Fruit fly (Drosophila melanogaster) whole organism, embryonic: ENCODE results near the gene CG31743.
A peak's percentile ranks its signal among the peaks of the same experiment; 100 is the strongest.

Experiments used
- CG12155 ChIP-seq: fragments of 200-800 bp; sonication (Bioruptor generic); optimal IDR thresholded peaks from 3 replicates; lab custom pipeline; 2016; ENCODE audit warnings: missing biosample characterization, missing genetic modification characterization
- CG12236 ChIP-seq: fragments of 200-800 bp; sonication (Bioruptor generic); optimal IDR thresholded peaks from 2 replicates; lab custom pipeline; 2016; ENCODE audit warnings: missing biosample characterization, missing genetic modification characterization
- CG1233 ChIP-seq: fragments of 200-800 bp; sonication (Bioruptor generic); optimal IDR thresholded peaks from 4 replicates; lab custom pipeline; 2018; ENCODE audit warnings: missing biosample characterization, mild to moderate bottlenecking, missing genetic modification characterization
- CG13123 ChIP-seq: fragments of 200-800 bp; sonication (Bioruptor generic); optimal IDR thresholded peaks from 2 replicates; lab custom pipeline; 2016; ENCODE audit warnings: missing biosample characterization, missing genetic modification characterization
- CG13287 ChIP-seq: fragments of 200-800 bp; sonication (Bioruptor generic); IDR thresholded peaks from 2 replicates; pipeline ENCODE4 v1.3.6; 2022; ENCODE audit warnings: missing biosample characterization, missing genetic modification characterization; ENCODE audit not compliant: partially characterized antibody
- CG13424 ChIP-seq: fragments of 200-800 bp; sonication (Bioruptor generic); optimal IDR thresholded peaks from 2 replicates; lab custom pipeline; 2019; ENCODE audit warnings: missing biosample characterization, mild to moderate bottlenecking, missing genetic modification characterization, moderate library complexity
- CG15269 ChIP-seq: fragments of 200-800 bp; sonication (Bioruptor generic); optimal IDR thresholded peaks from 2 replicates; lab custom pipeline; 2018; ENCODE audit warnings: missing biosample characterization, mild to moderate bottlenecking, missing genetic modification characterization, moderate library complexity
- CG17829 ChIP-seq: fragments of 200-800 bp; optimal IDR thresholded peaks from 2 replicates; lab custom pipeline; 2019; ENCODE audit warnings: missing biosample characterization, mild to moderate bottlenecking, missing genetic modification characterization, moderate library complexity
- CG1832 ChIP-seq: fragments of 200-800 bp; sonication (Bioruptor generic); optimal IDR thresholded peaks from 2 replicates; lab custom pipeline; 2017; ENCODE audit warnings: missing biosample characterization, mild to moderate bottlenecking, missing genetic modification characterization, inconsistent platforms
- CG2202 ChIP-seq: fragments of 200-800 bp; sonication (Bioruptor generic); optimal IDR thresholded peaks from 2 replicates; lab custom pipeline; 2018; ENCODE audit warnings: missing biosample characterization, mild to moderate bottlenecking, missing genetic modification characterization
- CG3065 ChIP-seq: fragments of 200-800 bp; sonication (Bioruptor generic); optimal IDR thresholded peaks from 2 replicates; lab custom pipeline; 2016; ENCODE audit warnings: missing biosample characterization, missing genetic modification characterization
- CG33557 ChIP-seq: fragments of 200-800 bp; sonication (Bioruptor generic); optimal IDR thresholded peaks from 2 replicates; lab custom pipeline; 2019; ENCODE audit warnings: missing biosample characterization, mild to moderate bottlenecking, missing genetic modification characterization, moderate library complexity
- CG6854 ChIP-seq: fragments of 200-800 bp; sonication (Bioruptor generic); optimal IDR thresholded peaks from 3 replicates; lab custom pipeline; 2017; ENCODE audit warnings: missing biosample characterization, mild to moderate bottlenecking, missing genetic modification characterization
- CG7357 ChIP-seq: fragments of 200-800 bp; sonication (Bioruptor generic); IDR thresholded peaks from 3 replicates; pipeline ENCODE4 v1.3.6; 2022; ENCODE audit warnings: missing biosample characterization, missing genetic modification characterization
- CG8089 ChIP-seq: fragments of 200-800 bp; sonication (Bioruptor generic); optimal IDR thresholded peaks from 3 replicates; lab custom pipeline; 2016; ENCODE audit warnings: missing biosample characterization, missing genetic modification characterization
- CG8281 ChIP-seq: fragments of 200-800 bp; sonication (Bioruptor generic); optimal IDR thresholded peaks from 2 replicates; lab custom pipeline; 2018; ENCODE audit warnings: missing biosample characterization, mild to moderate bottlenecking, missing genetic modification characterization, moderate library complexity
- D ChIP-seq, 2 experiments: fragments of 200-800 bp in 1 of 2; fragments of >200 bp in 1 of 2; sonication (Bioruptor generic) in 1 of 2; optimal IDR thresholded peaks; 2 replicates in 1 of 2; 3 replicates in 1 of 2; lab custom pipeline; 2017; ENCODE audit warnings: mild to moderate bottlenecking in 1 of 2, missing biosample characterization in 1 of 2, missing genetic modification characterization in 1 of 2, missing genetic modification reagents in 1 of 2
- ERR ChIP-seq: fragments of 200-800 bp; sonication (Bioruptor generic); optimal IDR thresholded peaks from 2 replicates; lab custom pipeline; 2016; ENCODE audit warnings: missing biosample characterization, missing genetic modification characterization
- Fer1 ChIP-seq: fragments of 200-800 bp; sonication (Bioruptor generic); optimal IDR thresholded peaks from 2 replicates; lab custom pipeline; 2017; ENCODE audit warnings: missing biosample characterization, mild to moderate bottlenecking, missing genetic modification characterization
- Fer3 ChIP-seq: fragments of 200-800 bp; sonication (Bioruptor generic); optimal IDR thresholded peaks from 2 replicates; lab custom pipeline; 2018; ENCODE audit warnings: missing biosample characterization, mild to moderate bottlenecking, missing genetic modification characterization, moderate library complexity
- Optix ChIP-seq: fragments of 200-800 bp; sonication (Bioruptor generic); IDR thresholded peaks from 3 replicates; pipeline ENCODE4 v1.3.6; 2022; ENCODE audit warnings: missing biosample characterization, missing genetic modification characterization
- Rx ChIP-seq: fragments of 200-800 bp; sonication (Bioruptor generic); IDR thresholded peaks from 2 replicates; pipeline ENCODE4 v1.3.6; 2022; ENCODE audit warnings: missing biosample characterization, missing genetic modification characterization
- Stat92E ChIP-seq, 3 experiments: fragments of >200 bp in 2 of 3; fragments of 200-800 bp in 1 of 3; sonication (Bioruptor generic) in 1 of 3; optimal IDR thresholded peaks; 2 replicates each; lab custom pipeline; 2017 to 2019; ENCODE audit warnings: missing biosample characterization in 3 of 3, missing genetic modification characterization in 3 of 3, mild to moderate bottlenecking in 1 of 3, moderate library complexity in 1 of 3
- Tbp ChIP-seq: fragments of >200 bp; optimal IDR thresholded peaks from 2 replicates; lab custom pipeline; 2018; ENCODE audit warnings: missing biosample characterization, missing genetic modification characterization
- ase ChIP-seq: fragments of 200-800 bp; sonication (Bioruptor generic); IDR thresholded peaks from 3 replicates; pipeline ENCODE4 v1.3.6; 2022; ENCODE audit warnings: missing biosample characterization, missing genetic modification characterization
- bab2 ChIP-seq: fragments of 200-800 bp; sonication (Bioruptor generic); optimal IDR thresholded peaks from 2 replicates; lab custom pipeline; 2016; ENCODE audit warnings: missing biosample characterization, missing genetic modification characterization
- bbx ChIP-seq: fragments of 200-800 bp; sonication (Bioruptor generic); IDR thresholded peaks from 2 replicates; pipeline ENCODE4 v1.3.6; 2022; ENCODE audit warnings: missing biosample characterization, missing genetic modification characterization; ENCODE audit not compliant: partially characterized antibody
- chinmo ChIP-seq: fragments of 200-800 bp; sonication (Bioruptor generic); IDR thresholded peaks from 4 replicates; pipeline ENCODE4 v1.3.6; 2022; ENCODE audit warnings: missing biosample characterization, missing genetic modification characterization; ENCODE audit not compliant: partially characterized antibody
- cwo ChIP-seq: fragments of 200-800 bp; sonication (Bioruptor generic); optimal IDR thresholded peaks from 3 replicates; lab custom pipeline; 2017; ENCODE audit warnings: missing biosample characterization, missing genetic modification characterization, mild to moderate bottlenecking, moderate library complexity, missing genetic modification reagents
- dati ChIP-seq: fragments of 200-800 bp; sonication (Bioruptor generic); IDR thresholded peaks from 2 replicates; pipeline ENCODE4 v1.3.6; 2022; ENCODE audit warnings: missing biosample characterization, missing genetic modification characterization
- dmrt11E ChIP-seq: fragments of 200-800 bp; sonication (Bioruptor generic); optimal IDR thresholded peaks from 3 replicates; lab custom pipeline; 2018; ENCODE audit warnings: missing biosample characterization, mild to moderate bottlenecking, missing genetic modification characterization, moderate library complexity
- fd96Cb ChIP-seq: fragments of 200-800 bp; sonication (Bioruptor generic); optimal IDR thresholded peaks from 2 replicates; lab custom pipeline; 2018; ENCODE audit warnings: missing biosample characterization, mild to moderate bottlenecking, missing genetic modification characterization, moderate library complexity
- gce ChIP-seq: fragments of 200-800 bp; sonication (Bioruptor generic); IDR thresholded peaks from 3 replicates; pipeline ENCODE4 v1.3.6; 2022; ENCODE audit warnings: missing biosample characterization, missing genetic modification characterization
- gfzf ChIP-seq: fragments of 200-800 bp; sonication (Bioruptor generic); optimal IDR thresholded peaks from 2 replicates; lab custom pipeline; 2016; ENCODE audit warnings: missing biosample characterization, mild to moderate bottlenecking, missing genetic modification characterization, moderate library complexity
- gt ChIP-seq: fragments of 200-800 bp; sonication (Bioruptor generic); IDR thresholded peaks from 2 replicates; pipeline ENCODE4 v1.3.6; 2022; ENCODE audit warnings: missing biosample characterization, missing genetic modification characterization
- h ChIP-seq: fragments of >200 bp; optimal IDR thresholded peaks from 2 replicates; lab custom pipeline; 2017
- hbn ChIP-seq: fragments of 200-800 bp; sonication (Bioruptor generic); IDR thresholded peaks from 2 replicates; pipeline ENCODE4 v1.3.6; 2022; ENCODE audit warnings: missing biosample characterization, missing genetic modification characterization; ENCODE audit not compliant: partially characterized antibody
- inv ChIP-seq: fragments of 200-800 bp; sonication (Bioruptor generic); IDR thresholded peaks from 2 replicates; pipeline ENCODE4 v1.3.6; 2022; ENCODE audit warnings: missing biosample characterization, missing genetic modification characterization; ENCODE audit not compliant: partially characterized antibody
- jigr1 ChIP-seq: fragments of 200-800 bp; sonication (Bioruptor generic); IDR thresholded peaks from 3 replicates; pipeline ENCODE4 v1.3.6; 2022; ENCODE audit warnings: missing biosample characterization, missing genetic modification characterization
- maf-S ChIP-seq: fragments of 200-800 bp; sonication (Bioruptor generic); optimal IDR thresholded peaks from 2 replicates; lab custom pipeline; 2016; ENCODE audit warnings: missing biosample characterization, missing genetic modification characterization
- mld ChIP-seq: fragments of 200-800 bp; sonication (Bioruptor generic); IDR thresholded peaks from 3 replicates; pipeline ENCODE4 v1.3.6; 2022; ENCODE audit warnings: missing biosample characterization, missing genetic modification characterization; ENCODE audit not compliant: partially characterized antibody
- nerfin-2 ChIP-seq: fragments of 200-800 bp; sonication (Bioruptor generic); IDR thresholded peaks from 2 replicates; pipeline ENCODE4 v1.3.6; 2022; ENCODE audit warnings: missing biosample characterization, missing genetic modification characterization; ENCODE audit not compliant: partially characterized antibody
- nom ChIP-seq: fragments of 200-800 bp; sonication (Bioruptor generic); optimal IDR thresholded peaks from 2 replicates; lab custom pipeline; 2017; ENCODE audit warnings: missing biosample characterization, missing genetic modification characterization, mild to moderate bottlenecking, moderate library complexity, missing genetic modification reagents
- pb ChIP-seq: fragments of 200-800 bp; sonication (Bioruptor generic); optimal IDR thresholded peaks from 3 replicates; lab custom pipeline; 2016; ENCODE audit warnings: missing biosample characterization, missing genetic modification characterization
- pros ChIP-seq: fragments of 200-800 bp; sonication (Bioruptor generic); optimal IDR thresholded peaks from 3 replicates; lab custom pipeline; 2019; ENCODE audit warnings: missing biosample characterization, mild to moderate bottlenecking, missing genetic modification characterization, moderate library complexity
- psq ChIP-seq: fragments of 200-800 bp; sonication (Bioruptor generic); optimal IDR thresholded peaks from 2 replicates; lab custom pipeline; 2017; ENCODE audit warnings: missing biosample characterization, missing genetic modification characterization
- pzg ChIP-seq: fragments of 200-800 bp; sonication (Bioruptor generic); optimal IDR thresholded peaks from 3 replicates; lab custom pipeline; 2018; ENCODE audit warnings: missing biosample characterization, mild to moderate bottlenecking, missing genetic modification characterization, moderate library complexity
- sens-2 ChIP-seq: fragments of 200-800 bp; sonication (Bioruptor generic); IDR thresholded peaks from 2 replicates; pipeline ENCODE4 v1.3.6; 2022; ENCODE audit warnings: missing biosample characterization, missing genetic modification characterization
- tna ChIP-seq: fragments of 200-800 bp; sonication (Bioruptor generic); IDR thresholded peaks from 2 replicates; pipeline ENCODE4 v1.3.6; 2022; ENCODE audit warnings: missing biosample characterization, missing genetic modification characterization; ENCODE audit not compliant: partially characterized antibody
- twi ChIP-seq: fragments of 200-800 bp; optimal IDR thresholded peaks from 2 replicates; lab custom pipeline; 2019; ENCODE audit warnings: missing biosample characterization, mild to moderate bottlenecking, missing genetic modification characterization, moderate library complexity

The CG31743 gene

DNA sequence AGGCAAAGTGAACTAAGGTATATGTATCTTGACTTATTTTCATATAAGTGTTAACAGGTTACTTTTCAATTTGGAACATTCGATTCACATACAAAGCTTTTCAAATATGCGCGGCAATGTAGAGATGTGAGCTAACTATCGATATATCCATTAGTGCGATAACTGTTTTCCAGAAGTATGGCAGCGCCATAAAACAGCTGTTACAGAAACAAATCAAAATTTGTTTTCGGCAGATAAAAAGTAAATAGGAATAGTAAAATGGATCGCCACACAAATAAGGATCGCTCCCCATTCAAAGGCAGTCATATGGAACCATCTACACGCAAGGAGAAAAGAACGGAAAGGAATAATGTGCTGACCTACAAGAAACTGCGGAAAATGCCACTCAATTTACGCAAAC lies at the start of gene CG31743, which contains the start of the genes CG32832 and CG34313 (continued):
- TF ChIP-seq bbx, result peak; percentile 80
- no peak for TF ChIP-seq CG15269 (tag; lab: Kevin White, UChicago)
- no peak for TF ChIP-seq jigr1
- peak; percentile 86 for TF ChIP-seq pzg (GFP tag; lab: Kevin White, UChicago)
- TF ChIP-seq nerfin-2 (GFP tag; lab: Robert Waterston, UW), result no peak
- peak; percentile 79 for TF ChIP-seq hbn (GFP tag; lab: Robert Waterston, UW)
- no peak for TF ChIP-seq twi (tag; lab: Kevin White, UChicago)
- no peak for TF ChIP-seq CG12155 (GFP tag; lab: Kevin White, UChicago)
- no peak for TF ChIP-seq sens-2 (GFP tag; lab: Robert Waterston, UW)
- TF ChIP-seq CG3065 (GFP tag; lab: Kevin White, UChicago), result no peak
- TF ChIP-seq tna, result no peak
- TF ChIP-seq psq, result no peak
- TF ChIP-seq Tbp (GFP tag; lab: Kevin White, UChicago), result no peak
- TF ChIP-seq bab2 (GFP tag; lab: Kevin White, UChicago), result no peak
- no peak for TF ChIP-seq mld
- no peak for TF ChIP-seq maf-S (GFP tag; lab: Kevin White, UChicago)
- no peak for TF ChIP-seq h (lab: Kevin White, UChicago)
- no peak for TF ChIP-seq D (optimal IDR thresholded peaks at IDR 0.05; lab: Kevin White, UChicago)
- TF ChIP-seq D (GFP tag; optimal IDR thresholded peaks at IDR 0.05; lab: Kevin White, UChicago), result no peak
- TF ChIP-seq CG1233 (GFP tag; lab: Kevin White, UChicago), result no peak
- TF ChIP-seq chinmo (GFP tag; lab: Robert Waterston, UW), result peak; percentile 79; the same call in 3 of the 4 replicates
- no peak for TF ChIP-seq dmrt11E (tag; lab: Kevin White, UChicago)
- TF ChIP-seq CG33557 (GFP tag; lab: Kevin White, UChicago), result no peak
- no peak for TF ChIP-seq Rx (GFP tag; lab: Robert Waterston, UW)
- TF ChIP-seq inv (GFP tag; lab: Robert Waterston, UW), result peak; percentile 58
- no peak for TF ChIP-seq gce (GFP tag; lab: Robert Waterston, UW)
- TF ChIP-seq CG13123 (GFP tag; lab: Kevin White, UChicago), result no peak
- TF ChIP-seq cwo, result no peak
- no peak for TF ChIP-seq ase (GFP tag; lab: Robert Waterston, UW)
- TF ChIP-seq nom (GFP tag; lab: Kevin White, UChicago), result no peak
- no peak for TF ChIP-seq pb (GFP tag; lab: Kevin White, UChicago)
- no peak for TF ChIP-seq CG8089 (GFP tag; lab: Kevin White, UChicago)
- no peak for TF ChIP-seq Fer1 (GFP tag; lab: Kevin White, UChicago)
- no peak for TF ChIP-seq pros
- no peak for TF ChIP-seq ERR (GFP tag; lab: Kevin White, UChicago)
- TF ChIP-seq CG1832 (GFP tag; lab: Kevin White, UChicago), result no peak
- no peak for TF ChIP-seq dati (GFP tag; lab: Robert Waterston, UW)
- no peak for TF ChIP-seq Fer3
- peak in 1 of 3 experiments; percentile 35 for TF ChIP-seq Stat92E (GFP tag; optimal IDR thresholded peaks at IDR 0.05; lab: Kevin White, UChicago)
- TF ChIP-seq CG8281 (tag; lab: Kevin White, UChicago), result no peak
- no peak for TF ChIP-seq CG12236 (GFP tag; lab: Kevin White, UChicago)
- no peak for TF ChIP-seq fd96Cb (tag; lab: Kevin White, UChicago)
- TF ChIP-seq CG7357 (GFP tag; lab: Robert Waterston, UW), result no peak
- no peak for TF ChIP-seq CG2202 (tag; lab: Kevin White, UChicago)
- TF ChIP-seq CG6854 (GFP tag; lab: Kevin White, UChicago), result no peak
- peak; percentile 24 for TF ChIP-seq CG17829
- TF ChIP-seq CG13424 (tag; lab: Kevin White, UChicago), result no peak
- TF ChIP-seq Optix (GFP tag; lab: Robert Waterston, UW), result no peak
- TF ChIP-seq CG13287 (GFP tag; lab: Robert Waterston, UW), result peak; percentile 90
- TF ChIP-seq gt (GFP tag; lab: Robert Waterston, UW), result no peak
- no peak for TF ChIP-seq gfzf (GFP tag; lab: Kevin White, UChicago)
